Worm (Caenorhabditis elegans): ENCODE data around the gene slc-5A12.

slc-5A12 gene

DNA sequence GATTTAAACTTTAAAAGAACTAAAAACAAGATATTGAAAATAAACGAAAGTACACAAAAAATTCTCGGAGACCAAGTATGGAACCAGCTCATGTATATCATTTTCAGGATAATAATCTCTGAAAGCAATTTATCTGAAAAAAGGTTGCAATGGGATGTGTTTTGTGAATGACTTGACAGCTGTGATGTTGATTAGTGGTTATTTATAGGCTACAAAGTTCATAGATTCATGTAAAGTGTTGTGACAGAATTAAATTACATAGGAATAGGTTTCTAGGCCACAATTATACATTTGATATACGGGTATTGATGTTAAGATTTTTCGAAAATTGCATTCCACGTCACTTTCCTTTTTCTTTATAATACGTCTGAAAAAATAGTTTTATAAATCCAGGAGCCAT lies 28.1 kb downstream of the slc-5A12 start, which contains the start of gene srj-1:
Gene srj-1, minus strand, starts transcription at position 101 of the 400 bp plus-strand sequence.
- no peak for TF ChIP-seq R02D3.7 (tag; optimal IDR thresholded peaks at IDR 0.05)
- TF ChIP-seq lsy-12 (tag; optimal IDR thresholded peaks at IDR 0.05): no peak
- TF ChIP-seq nhr-25 (tag; optimal IDR thresholded peaks at IDR 0.05): no peak
- no peak for TF ChIP-seq nhr-76 (tag; optimal IDR thresholded peaks at IDR 0.05)
- no peak for TF ChIP-seq ceh-16 (tag; optimal IDR thresholded peaks at IDR 0.05)
- no peak for TF ChIP-seq ZK546.5 (tag; optimal IDR thresholded peaks at IDR 0.05)
- peak; percentile 49 for TF ChIP-seq nhr-11 (tag; optimal IDR thresholded peaks at IDR 0.05)
- no peak for TF ChIP-seq mdl-1 (tag; optimal IDR thresholded peaks at IDR 0.05)
- TF ChIP-seq ztf-4 (tag; optimal IDR thresholded peaks at IDR 0.05): no peak

DNA sequence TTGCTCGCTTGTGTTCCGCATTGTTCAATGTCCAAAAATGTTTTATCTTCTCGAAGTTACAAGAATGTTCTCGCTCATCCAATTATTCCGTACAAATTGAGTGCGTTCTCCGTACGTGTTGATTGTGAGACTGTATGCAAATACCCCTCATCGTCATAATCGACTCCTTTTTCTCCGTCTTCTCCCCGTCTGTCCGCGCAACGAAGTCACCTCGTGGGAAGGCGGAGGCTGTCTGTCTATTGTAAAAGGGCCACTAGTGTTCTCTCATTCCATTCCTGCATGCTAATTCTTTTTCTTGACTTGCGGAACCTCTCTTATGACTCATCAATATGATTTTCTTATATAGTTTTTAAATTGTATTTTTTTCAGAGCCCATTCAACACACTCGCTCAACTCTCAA lies 33.0 kb downstream of the slc-5A12 start, which contains the start of gene ZK829.9:
Gene ZK829.9, plus strand, starts transcription at position 364 of the 400 bp plus-strand sequence.
- TF ChIP-seq eor-1 (tag; optimal IDR thresholded peaks at IDR 0.05): no peak
- no peak for TF ChIP-seq zag-1 (tag; optimal IDR thresholded peaks at IDR 0.05)

DNA sequence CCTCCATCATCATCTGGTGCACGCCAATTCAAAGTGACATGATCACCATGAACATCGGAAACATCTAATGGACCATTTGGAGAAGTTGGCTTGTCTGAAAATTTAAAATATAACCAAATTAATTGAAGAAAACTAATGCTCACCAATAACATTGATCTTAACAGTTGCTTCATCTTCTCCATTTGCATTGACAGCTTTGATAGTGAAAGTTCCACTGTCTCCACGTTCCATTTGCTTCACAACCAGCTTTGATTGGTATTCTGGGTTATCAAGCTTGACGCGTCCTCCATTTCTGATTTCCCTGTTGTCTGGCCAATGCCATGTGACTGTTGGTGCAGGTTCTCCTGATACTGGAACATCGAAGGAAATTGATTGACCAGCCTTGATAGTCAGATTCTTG lies 49.2 kb downstream of the slc-5A12 start:
- TF ChIP-seq unc-39 (tag; optimal IDR thresholded peaks at IDR 0.05): no peak
- TF ChIP-seq nhr-77 (tag; optimal IDR thresholded peaks at IDR 0.05): no peak
- no peak for TF ChIP-seq elt-1 (tag; optimal IDR thresholded peaks at IDR 0.05)

All from whole organism, L3 larva.